Worm (Caenorhabditis elegans): ENCODE results near the gene srh-125.
A peak's percentile ranks its signal among the peaks of the same experiment; 100 is the strongest.

srh-125 gene

DNA sequence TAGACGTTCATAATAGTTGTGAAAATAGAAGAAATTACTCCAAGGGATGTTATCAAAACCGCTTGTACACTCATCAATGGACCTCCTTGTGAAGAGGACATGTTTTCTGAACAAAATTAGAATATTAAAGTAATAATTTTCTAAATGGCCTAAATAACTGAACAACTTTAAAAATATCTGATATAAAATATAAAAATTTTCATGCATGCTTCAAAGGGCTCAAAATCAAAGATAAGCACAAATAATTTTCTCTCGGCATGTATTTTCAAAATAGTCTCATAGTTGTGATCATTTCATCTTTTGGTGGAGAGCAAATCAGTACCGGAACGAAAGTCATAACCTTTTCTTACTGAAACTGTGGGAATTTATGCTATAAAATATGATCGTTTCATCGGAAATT is 8.3 kb upstream of the srh-125 start, which contains the start of gene srbc-8:
srbc-8 (minus strand) TSS at position 101 of the 400 bp plus-strand sequence.
- no peak for TF ChIP-seq efl-1 (optimal IDR thresholded peaks at IDR 0.05)
- peak in 1 of 2 experiments; percentile 22 for TF ChIP-seq efl-1 (GFP tag; optimal IDR thresholded peaks at IDR 0.05 in 1 of 2)
- TF ChIP-seq fkh-10 (GFP tag; optimal IDR thresholded peaks at IDR 0.05), result no peak

DNA sequence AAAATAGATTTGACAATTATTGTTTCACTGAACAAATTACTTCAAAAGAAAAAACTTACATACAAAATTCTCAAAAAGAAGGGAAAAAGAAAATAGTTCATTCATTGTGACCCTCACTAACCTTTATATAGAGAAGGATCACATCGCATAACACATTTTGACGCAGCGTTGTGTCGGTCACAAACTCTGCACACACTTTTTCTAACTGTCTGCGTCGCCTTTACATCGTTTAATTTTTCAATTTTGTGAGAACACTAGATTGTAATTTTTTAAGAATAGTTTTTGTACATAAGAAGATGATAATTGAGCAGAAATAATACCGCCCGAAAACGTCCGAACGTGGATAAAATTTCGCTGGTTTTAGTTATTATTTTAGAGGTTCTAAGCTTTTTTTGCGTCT is 4.3 kb upstream of the srh-125 start, which contains the start of gene C18B10.6:
C18B10.6 (minus strand) TSS at position 101 of the 400 bp plus-strand sequence.
- TF ChIP-seq mef-2 (tag; optimal IDR thresholded peaks at IDR 0.05) (no peak), efl-1 (optimal IDR thresholded peaks at IDR 0.05) (no peak), efl-1 (GFP tag; optimal IDR thresholded peaks at IDR 0.05 in 1 of 2) (peak in 1 of 2 experiments; percentile 57), ets-5 (GFP tag; IDR thresholded peaks at IDR 0.05) (no peak)

DNA sequence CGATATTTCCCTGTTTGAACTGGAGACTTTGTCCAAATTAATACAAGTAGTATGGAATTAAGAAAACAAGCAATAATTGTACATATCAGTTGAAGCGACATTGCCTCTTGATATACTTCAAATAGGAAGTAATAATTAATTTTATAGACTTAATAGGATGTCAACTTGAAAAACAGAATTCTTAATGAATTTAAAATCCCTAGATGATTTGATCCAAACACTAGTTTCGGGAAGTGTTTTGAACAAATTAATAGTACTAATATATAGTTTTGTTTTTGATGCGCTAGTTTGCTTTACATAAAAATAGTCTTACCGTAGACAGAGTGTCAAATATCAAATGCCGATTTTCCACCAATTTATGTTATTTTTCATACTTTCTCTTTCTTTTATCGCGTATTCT is 1.7 kb upstream of the srh-125 start, which contains the start of gene str-190:
str-190 (minus strand) TSS at position 101 of the 400 bp plus-strand sequence.
- TF ChIP-seq hpl-2 (GFP tag; optimal IDR thresholded peaks at IDR 0.05), result no peak
- no peak for TF ChIP-seq aly-2 (tag; optimal IDR thresholded peaks at IDR 0.05)
- TF ChIP-seq dsc-1 (tag; optimal IDR thresholded peaks at IDR 0.05), result no peak
- no peak for TF ChIP-seq aha-1 (tag; optimal IDR thresholded peaks at IDR 0.05)
- no peak for TF ChIP-seq mep-1 (tag; optimal IDR thresholded peaks at IDR 0.05)
- TF ChIP-seq jun-1 (tag; optimal IDR thresholded peaks at IDR 0.05), result no peak
- no peak for TF ChIP-seq xbp-1 (tag; optimal IDR thresholded peaks at IDR 0.05)

DNA sequence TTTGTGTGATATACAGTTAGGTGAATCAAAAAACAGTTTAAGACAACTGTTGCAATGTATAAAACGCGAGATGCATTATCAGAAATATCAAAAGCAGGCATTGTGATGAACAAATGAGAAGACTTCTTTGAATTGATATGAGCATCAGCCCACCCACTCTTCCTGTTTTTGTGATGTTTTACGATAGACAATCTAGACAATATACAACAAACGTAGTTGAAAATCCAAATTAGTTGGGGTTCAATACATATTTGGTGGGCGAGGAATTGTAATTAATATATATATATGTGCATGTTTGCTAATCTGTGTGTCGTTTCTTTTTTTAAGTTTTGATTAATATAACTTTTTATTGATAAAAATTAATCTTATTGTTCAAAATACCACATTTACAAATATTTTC is 3.9 kb downstream of the srh-125 start, which contains the start of gene str-28:
str-28 (minus strand) TSS at position 101 of the 400 bp plus-strand sequence.
- TF ChIP-seq unc-130 (tag; optimal IDR thresholded peaks at IDR 0.05) (no peak), ceh-8 (GFP tag; optimal IDR thresholded peaks at IDR 0.05) (no peak), snu-23 (GFP tag; optimal IDR thresholded peaks at IDR 0.05) (no peak), zip-4 (GFP tag; optimal IDR thresholded peaks at IDR 0.05) (no peak)

DNA sequence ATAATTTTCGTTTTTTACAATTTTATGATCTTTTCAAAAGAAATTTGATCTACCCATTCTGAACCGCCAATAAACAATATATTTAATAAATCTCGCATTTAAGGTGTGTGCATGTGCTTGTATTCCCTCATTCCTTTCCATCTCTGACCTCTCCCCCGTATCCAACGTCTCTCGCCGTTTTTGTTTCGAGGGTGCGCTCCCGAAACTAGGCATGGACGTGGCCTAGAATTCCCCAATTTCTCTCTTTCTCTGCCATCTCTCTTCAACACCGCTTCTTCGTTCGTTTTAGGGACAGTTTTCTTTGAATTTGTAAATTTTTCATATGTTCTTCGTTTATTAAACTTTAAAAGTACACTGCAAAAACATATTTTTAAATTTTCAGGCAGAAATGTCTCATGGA is 11.2 kb downstream of the srh-125 start, which contains the start of gene F25E5.1:
F25E5.1 (plus strand) TSS at position 376 of the 400 bp plus-strand sequence.
- TF ChIP-seq irx-1 (tag; optimal IDR thresholded peaks at IDR 0.05), result peak; percentile 44
- TF ChIP-seq snu-23 (GFP tag; optimal IDR thresholded peaks at IDR 0.05), result peak; percentile 76
- peak; percentile 47 for TF ChIP-seq unc-86 (tag; optimal IDR thresholded peaks at IDR 0.05)
- TF ChIP-seq ztf-4 (tag; optimal IDR thresholded peaks at IDR 0.05), result no peak
- TF ChIP-seq ets-5 (GFP tag; IDR thresholded peaks at IDR 0.05), result no peak
- TF ChIP-seq C04F5.9 (tag; optimal IDR thresholded peaks at IDR 0.05), result no peak
- TF ChIP-seq fos-1 (tag; optimal IDR thresholded peaks at IDR 0.05), result no peak
- no peak for TF ChIP-seq egl-27 (tag; optimal IDR thresholded peaks at IDR 0.05)
- TF ChIP-seq hlh-17 (GFP tag; optimal IDR thresholded peaks at IDR 0.05; ENCODE audit: borderline replicate concordance), result no peak
- no peak for TF ChIP-seq ceh-88 (GFP tag; IDR thresholded peaks at IDR 0.05)
- peak in 1 of 2 experiments; percentile 72 for TF ChIP-seq ztf-11 (tag; optimal IDR thresholded peaks at IDR 0.05)
- TF ChIP-seq F16B12.6 (tag; optimal IDR thresholded peaks at IDR 0.05), result peak; percentile 42
- peak; percentile 29 for TF ChIP-seq C16A3.4 (tag; optimal IDR thresholded peaks at IDR 0.05)
- peak in 1 of 2 experiments; percentile 58 for TF ChIP-seq mdl-1 (tag; optimal IDR thresholded peaks at IDR 0.05)
- TF ChIP-seq pax-3 (tag; optimal IDR thresholded peaks at IDR 0.05), result no peak
- peak; percentile 71 for TF ChIP-seq nhr-20 (tag; optimal IDR thresholded peaks at IDR 0.05)
- TF ChIP-seq mep-1 (tag; optimal IDR thresholded peaks at IDR 0.05), result peak; percentile 87
- TF ChIP-seq sox-4 (tag; optimal IDR thresholded peaks at IDR 0.05), result peak; percentile 38
- peak; percentile 86 for TF ChIP-seq lir-3 (tag; optimal IDR thresholded peaks at IDR 0.05; ENCODE audit: poor library complexity)
- no peak for TF ChIP-seq grh-1 (GFP tag; IDR thresholded peaks at IDR 0.05)
- TF ChIP-seq hlh-4 (tag; optimal IDR thresholded peaks at IDR 0.05), result no peak
- peak; percentile 49 for TF ChIP-seq skn-1 (tag; optimal IDR thresholded peaks at IDR 0.05)
- peak; percentile 46 for TF ChIP-seq lin-13 (GFP tag; optimal IDR thresholded peaks at IDR 0.05)
- no peak for TF ChIP-seq nhr-11 (tag; optimal IDR thresholded peaks at IDR 0.05)
- peak; percentile 34 for TF ChIP-seq nhr-77 (tag; optimal IDR thresholded peaks at IDR 0.05)
- no peak for TF ChIP-seq unc-130 (tag; optimal IDR thresholded peaks at IDR 0.05)
- no peak for TF ChIP-seq nhr-28 (tag; optimal IDR thresholded peaks at IDR 0.05)
- peak; percentile 33 for TF ChIP-seq elt-2 (tag; optimal IDR thresholded peaks at IDR 0.05)
- TF ChIP-seq ceh-82 (tag; optimal IDR thresholded peaks at IDR 0.05), result peak; percentile 42 to 73 (median 65)
- peak; percentile 61 for TF ChIP-seq swsn-7 (tag; optimal IDR thresholded peaks at IDR 0.05)
- TF ChIP-seq egl-13 (tag; optimal IDR thresholded peaks at IDR 0.05), result peak; percentile 43
- TF ChIP-seq ces-1 (GFP tag; optimal IDR thresholded peaks at IDR 0.05), result no peak
- no peak for TF ChIP-seq sup-37 (GFP tag; optimal IDR thresholded peaks at IDR 0.05)

Data from whole organism, L1 larva.